Worm (Caenorhabditis elegans) whole organism, early embryonic: ENCODE results near the gene ppt-1.

Experiments used
- B0310.2 ChIP-seq: sonication (generic microtip); optimal IDR thresholded peaks from 2 replicates; lab custom pipeline; 2016; ENCODE audit warnings: mild to moderate bottlenecking, missing genetic modification characterization, missing compliant biosample characterization
- aly-1 ChIP-seq: sonication (generic microtip); optimal IDR thresholded peaks from 2 replicates; lab custom pipeline; 2016; ENCODE audit warnings: missing genetic modification characterization, missing compliant biosample characterization
- ama-1 ChIP-seq: fragments of 150-350 bp; optimal IDR thresholded peaks from 2 replicates; lab custom pipeline; 2014
- ceh-36 ChIP-seq: sonication (generic microtip); optimal IDR thresholded peaks from 2 replicates; lab custom pipeline; 2016; ENCODE audit warnings: missing genetic modification characterization, inconsistent platforms, missing compliant biosample characterization
- hmbx-1 ChIP-seq: sonication (generic microtip); optimal IDR thresholded peaks from 2 replicates; lab custom pipeline; 2016; ENCODE audit warnings: mild to moderate bottlenecking, missing genetic modification characterization, missing compliant biosample characterization
- pes-1 ChIP-seq: fragments of 200-800 bp; sonication (Bioruptor generic); IDR thresholded peaks from 2 replicates; pipeline ENCODE4 v1.3.6; 2022; ENCODE audit warnings: missing genetic modification reagents, missing genetic modification characterization, missing compliant biosample characterization
- scrt-1 ChIP-seq: fragments of 200-800 bp; sonication (Bioruptor generic); IDR thresholded peaks from 2 replicates; pipeline ENCODE4 v1.3.6; 2022; ENCODE audit warnings: missing genetic modification characterization, missing compliant biosample characterization
- sea-1 ChIP-seq: fragments of 200-800 bp; sonication (Bioruptor generic); conservative IDR thresholded peaks from 2 replicates; pipeline ENCODE4 v1.3.6; 2022; ENCODE audit warnings: missing genetic modification characterization, missing compliant biosample characterization

ce11 chrV:6662505-6662904 lies 36.4 kb upstream of the ppt-1 start:
- TF ChIP-seq ama-1 (lab: Kevin White, UChicago) (no peak), aly-1 (tag; lab: Kevin White, UChicago) (no peak), hmbx-1 (tag; lab: Kevin White, UChicago) (no peak), sea-1 (GFP tag; lab: Robert Waterston, UW) (no peak), ceh-36 (no peak), scrt-1 (no peak), B0310.2 (tag; lab: Kevin White, UChicago) (no peak), pes-1 (GFP tag; lab: Robert Waterston, UW) (no peak)
